Worm (Caenorhabditis elegans) whole organism, young adult: ENCODE data around the gene VC5.2.

Experiments
- B0019.2 ChIP-seq: fragments of 200-800 bp; sonication (Bioruptor generic); conservative IDR thresholded peaks from 2 replicates; pipeline ENCODE4 v1.3.6; 2022; ENCODE audit warnings: missing genetic modification reagents, missing genetic modification characterization, missing compliant biosample characterization
- F10E7.11 ChIP-seq: sonication (generic microtip); optimal IDR thresholded peaks from 2 replicates; lab custom pipeline; 2017; ENCODE audit warnings: mild to moderate bottlenecking, missing genetic modification characterization, moderate library complexity, missing compliant biosample characterization
- F37B4.10 ChIP-seq: fragments of 200-800 bp; sonication (Bioruptor generic); IDR thresholded peaks from 2 replicates; pipeline ENCODE4 v1.3.6; 2022; ENCODE audit warnings: missing genetic modification characterization, missing compliant biosample characterization
- F39B2.1 ChIP-seq: fragments of 200-800 bp; sonication (Bioruptor generic); IDR thresholded peaks from 2 replicates; pipeline ENCODE4 v1.3.6; 2022; ENCODE audit warnings: missing genetic modification reagents, missing genetic modification characterization, missing compliant biosample characterization
- K11D2.4 ChIP-seq: fragments of 200-800 bp; sonication (Bioruptor generic); IDR thresholded peaks from 2 replicates; pipeline ENCODE4 v1.3.6; 2022; ENCODE audit warnings: missing genetic modification reagents, missing genetic modification characterization, missing compliant biosample characterization
- T07F8.4 ChIP-seq: sonication (generic microtip); optimal IDR thresholded peaks from 2 replicates; lab custom pipeline; 2016; ENCODE audit warnings: mild to moderate bottlenecking, missing genetic modification characterization, moderate library complexity, missing compliant biosample characterization
- Y53G8AR.9 ChIP-seq: fragments of 200-800 bp; sonication (Bioruptor generic); conservative IDR thresholded peaks from 2 replicates; pipeline ENCODE4 v1.3.6; 2022; ENCODE audit warnings: missing genetic modification reagents, missing genetic modification characterization, missing compliant biosample characterization
- Y67H2A.10 ChIP-seq: fragments of 200-800 bp; sonication (Bioruptor generic); conservative IDR thresholded peaks from 2 replicates; pipeline ENCODE4 v1.3.6; 2022; ENCODE audit warnings: missing genetic modification reagents, missing genetic modification characterization, missing compliant biosample characterization
- atf-7 ChIP-seq: sonication (generic microtip); optimal IDR thresholded peaks from 2 replicates; lab custom pipeline; 2017; ENCODE audit warnings: mild to moderate bottlenecking, missing genetic modification characterization, missing compliant biosample characterization
- athp-1 ChIP-seq: sonication (generic microtip); optimal IDR thresholded peaks from 2 replicates; lab custom pipeline; 2017; ENCODE audit warnings: mild to moderate bottlenecking, missing genetic modification characterization, missing compliant biosample characterization
- attf-3 ChIP-seq: fragments of 200-800 bp; sonication (Bioruptor generic); conservative IDR thresholded peaks from 2 replicates; pipeline ENCODE4 v1.3.6; 2022; ENCODE audit warnings: missing genetic modification reagents, missing genetic modification characterization, missing compliant biosample characterization
- cebp-1 ChIP-seq, 2 experiments: fragments of 200-800 bp in 1 of 2; sonication (Bioruptor generic) in 1 of 2; sonication (generic microtip) in 1 of 2; IDR thresholded peaks in 1 of 2; optimal IDR thresholded peaks in 1 of 2; 2 replicates each; pipeline versions ENCODE4 v1.3.6 to Lab custom; 2017 to 2022; ENCODE audit warnings: missing compliant biosample characterization in 2 of 2, missing genetic modification characterization in 2 of 2, mild to moderate bottlenecking in 1 of 2, missing genetic modification reagents in 1 of 2, moderate library complexity in 1 of 2
- cebp-2 ChIP-seq: fragments of 200-800 bp; sonication (Bioruptor generic); IDR thresholded peaks from 2 replicates; pipeline ENCODE4 v1.3.6; 2022; ENCODE audit warnings: missing genetic modification characterization, missing compliant biosample characterization
- ceh-79 ChIP-seq: sonication (generic microtip); optimal IDR thresholded peaks from 2 replicates; lab custom pipeline; 2017; ENCODE audit warnings: mild to moderate bottlenecking, missing genetic modification characterization, missing compliant biosample characterization
- ceh-91 ChIP-seq: fragments of 200-800 bp; sonication (Bioruptor generic); IDR thresholded peaks from 2 replicates; pipeline ENCODE4 v1.3.6; 2022; ENCODE audit warnings: missing genetic modification reagents, missing genetic modification characterization, missing compliant biosample characterization
- chd-7 ChIP-seq: sonication (generic microtip); optimal IDR thresholded peaks from 2 replicates; lab custom pipeline; 2016; ENCODE audit warnings: mild to moderate bottlenecking, missing genetic modification characterization, moderate library complexity, missing compliant biosample characterization
- dox-1 ChIP-seq: fragments of 200-800 bp; sonication (Bioruptor generic); IDR thresholded peaks from 2 replicates; pipeline ENCODE4 v1.3.6; 2022; ENCODE audit warnings: missing genetic modification reagents, missing genetic modification characterization, missing compliant biosample characterization
- dpl-1 ChIP-seq: fragments of 150-350 bp; optimal IDR thresholded peaks from 2 replicates; lab custom pipeline; 2014; ENCODE audit warnings: missing biosample characterization, missing genetic modification reagents, missing genetic modification characterization
- egrh-3 ChIP-seq: fragments of 200-800 bp; sonication (Bioruptor generic); IDR thresholded peaks from 2 replicates; pipeline ENCODE4 v1.3.6; 2022; ENCODE audit warnings: missing genetic modification reagents, missing genetic modification characterization, missing compliant biosample characterization
- gei-17 ChIP-seq: fragments of 200-800 bp; sonication (Bioruptor generic); optimal IDR thresholded peaks from 2 replicates; lab custom pipeline; 2018; ENCODE audit warnings: mild to moderate bottlenecking, missing genetic modification characterization, missing compliant biosample characterization
- lag-1 ChIP-seq: fragments of 200-800 bp; sonication (Bioruptor generic); IDR thresholded peaks from 2 replicates; pipeline ENCODE4 v1.3.6; 2022; ENCODE audit warnings: missing genetic modification reagents, missing genetic modification characterization, missing compliant biosample characterization
- lin-40 ChIP-seq: sonication (generic microtip); optimal IDR thresholded peaks from 2 replicates; lab custom pipeline; 2016; ENCODE audit warnings: missing genetic modification characterization, mild to moderate bottlenecking, missing compliant biosample characterization, missing genotype, missing genetic modification reagents
- lir-1 ChIP-seq: fragments of 200-800 bp; sonication (Bioruptor generic); conservative IDR thresholded peaks from 2 replicates; pipeline ENCODE4 v1.3.6; 2022; ENCODE audit warnings: missing genetic modification reagents, missing genetic modification characterization, missing compliant biosample characterization
- madf-6 ChIP-seq: fragments of 200-800 bp; sonication (Bioruptor generic); IDR thresholded peaks from 2 replicates; pipeline ENCODE4 v1.3.6; 2022; ENCODE audit warnings: missing genetic modification reagents, missing genetic modification characterization, missing compliant biosample characterization
- mcd-1 ChIP-seq: fragments of 200-800 bp; sonication (Bioruptor generic); IDR thresholded peaks from 2 replicates; pipeline ENCODE4 v1.3.6; 2022; ENCODE audit warnings: missing genetic modification reagents, missing genetic modification characterization, missing compliant biosample characterization
- mel-28 ChIP-seq: sonication (generic microtip); optimal IDR thresholded peaks from 2 replicates; lab custom pipeline; 2016; ENCODE audit warnings: borderline replicate concordance, mild to moderate bottlenecking, missing genetic modification characterization, missing compliant biosample characterization
- nhr-120 ChIP-seq: fragments of 200-800 bp; sonication (Bioruptor generic); IDR thresholded peaks from 2 replicates; pipeline ENCODE4 v1.3.6; 2022; ENCODE audit warnings: missing genetic modification characterization, missing compliant biosample characterization
- nhr-179 ChIP-seq: sonication (generic microtip); optimal IDR thresholded peaks from 2 replicates; lab custom pipeline; 2016; ENCODE audit warnings: mild to moderate bottlenecking, missing genetic modification characterization, missing compliant biosample characterization
- nhr-27 ChIP-seq: fragments of 200-800 bp; sonication (Bioruptor generic); optimal IDR thresholded peaks from 2 replicates; lab custom pipeline; 2018; ENCODE audit warnings: mild to moderate bottlenecking, missing genetic modification characterization, moderate library complexity, missing compliant biosample characterization
- nhr-80 ChIP-seq: sonication (generic microtip); optimal IDR thresholded peaks from 2 replicates; lab custom pipeline; 2016; ENCODE audit warnings: missing genetic modification characterization, missing compliant biosample characterization
- pbrm-1 ChIP-seq: fragments of 200-800 bp; sonication (Bioruptor generic); IDR thresholded peaks from 2 replicates; pipeline ENCODE4 v1.3.6; 2022; ENCODE audit warnings: missing genetic modification reagents, missing genetic modification characterization, missing compliant biosample characterization
- rcor-1 ChIP-seq: fragments of 200-800 bp; sonication (Bioruptor generic); IDR thresholded peaks from 2 replicates; pipeline ENCODE4 v1.3.6; 2022; ENCODE audit warnings: missing genetic modification reagents, missing genetic modification characterization, missing compliant biosample characterization
- snpc-3.4 ChIP-seq: sonication (generic microtip); optimal IDR thresholded peaks from 2 replicates; lab custom pipeline; 2017; ENCODE audit warnings: missing genetic modification characterization, mild to moderate bottlenecking, missing compliant biosample characterization, antibody characterized with exemption, moderate library complexity, missing genotype, missing genetic modification reagents
- somi-1 ChIP-seq: fragments of 200-800 bp; sonication (Bioruptor generic); optimal IDR thresholded peaks from 2 replicates; lab custom pipeline; 2018; ENCODE audit warnings: mild to moderate bottlenecking, missing genetic modification characterization, missing compliant biosample characterization
- tbp1 ChIP-seq: fragments of 200-800 bp; sonication (Bioruptor generic); optimal IDR thresholded peaks from 2 replicates; lab custom pipeline; 2018; ENCODE audit warnings: mild to moderate bottlenecking, missing genetic modification characterization, missing compliant biosample characterization
- tlf-1 ChIP-seq: fragments of 200-800 bp; sonication (Bioruptor generic); optimal IDR thresholded peaks from 2 replicates; lab custom pipeline; 2018; ENCODE audit warnings: mild to moderate bottlenecking, missing genetic modification characterization, missing compliant biosample characterization
- unc-62 ChIP-seq: fragments of 150-350 bp; optimal IDR thresholded peaks from 2 replicates; lab custom pipeline; 2014; ENCODE audit warnings: missing biosample characterization, missing genetic modification reagents, missing genetic modification characterization
- ztf-18 ChIP-seq: sonication (generic microtip); optimal IDR thresholded peaks from 2 replicates; lab custom pipeline; 2016; ENCODE audit warnings: missing genotype, mild to moderate bottlenecking, missing genetic modification characterization, missing compliant biosample characterization
- ztf-25 ChIP-seq: fragments of 200-800 bp; sonication (Bioruptor generic); IDR thresholded peaks from 2 replicates; pipeline ENCODE4 v1.3.6; 2022; ENCODE audit warnings: missing genetic modification reagents, missing genetic modification characterization, missing compliant biosample characterization

Gene VC5.2

DNA sequence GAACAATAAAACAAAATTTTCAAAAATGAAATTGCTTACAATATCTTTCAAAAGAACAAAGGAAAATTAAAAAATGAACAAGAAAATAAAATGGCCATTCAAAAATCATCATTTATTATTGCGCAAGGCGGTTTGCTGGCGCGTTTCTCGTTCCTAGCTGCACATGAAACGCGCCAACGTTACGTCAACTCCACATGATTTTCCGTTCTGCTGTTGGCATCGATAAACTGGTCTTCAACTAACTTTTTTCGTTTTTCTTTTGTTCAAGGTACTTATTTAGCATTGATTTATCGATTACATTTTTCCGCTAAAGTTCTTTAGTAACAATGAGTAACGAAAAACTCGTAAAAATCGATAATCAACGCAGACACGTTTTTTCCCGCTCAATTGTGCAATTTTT, 25.4 kb upstream of the VC5.2 start, which contains the start of the genes Y57E12AL.6 and Y57E12AL.1 (continued):
- TF ChIP-seq T07F8.4 (tag; lab: Kevin White, UChicago) (no peak), gei-17 (GFP tag; lab: Kevin White, UChicago) (peak; percentile 35), ceh-91 (no peak), nhr-179 (tag; lab: Kevin White, UChicago) (no peak), dox-1 (GFP tag; lab: Robert Waterston, UW) (peak; percentile 87), tbp1 (peak; percentile 46), mcd-1 (GFP tag; lab: Robert Waterston, UW) (peak; percentile 80), egrh-3 (no peak), atf-7 (tag; lab: Kevin White, UChicago) (peak; percentile 33), ztf-25 (no peak), snpc-3.4 (tag; lab: Kevin White, UChicago) (peak; percentile 89), somi-1 (GFP tag; lab: Kevin White, UChicago) (peak; percentile 66), lag-1 (GFP tag; lab: Robert Waterston, UW) (no peak), rcor-1 (GFP tag; lab: Robert Waterston, UW) (peak; percentile 43; the same call in 1 of the 2 replicates), F39B2.1 (GFP tag; lab: Robert Waterston, UW) (no peak), unc-62 (GFP tag; lab: Kevin White, UChicago) (no peak), lir-1 (GFP tag; lab: Robert Waterston, UW) (0 out of 2 replicates have a peak, but pooled peaks have one; percentile 24), nhr-27 (tag; lab: Kevin White, UChicago) (no peak), mel-28 (tag; lab: Kevin White, UChicago) (peak; percentile 16), chd-7 (tag; lab: Kevin White, UChicago) (no peak), nhr-120 (GFP tag; lab: Robert Waterston, UW) (no peak), tlf-1 (GFP tag; lab: Kevin White, UChicago) (peak; percentile 59), Y67H2A.10 (GFP tag; lab: Robert Waterston, UW) (0 out of 2 replicates have a peak, but pooled peaks have one; percentile 19), Y53G8AR.9 (GFP tag; lab: Robert Waterston, UW) (peak; percentile 70; the same call in 1 of the 2 replicates), F37B4.10 (GFP tag; lab: Robert Waterston, UW) (no peak), F10E7.11 (no peak), athp-1 (tag; lab: Kevin White, UChicago) (peak; percentile 33), ztf-18 (tag; lab: Kevin White, UChicago) (peak; percentile 98), cebp-2 (GFP tag; lab: Robert Waterston, UW) (no peak), K11D2.4 (GFP tag; lab: Robert Waterston, UW) (peak; percentile 78), ceh-79 (tag; lab: Kevin White, UChicago) (no peak), madf-6 (GFP tag; lab: Robert Waterston, UW) (peak; percentile 69), lin-40 (tag; lab: Kevin White, UChicago) (peak; percentile 87), dpl-1 (peak; percentile 45), pbrm-1 (GFP tag; lab: Robert Waterston, UW) (peak; percentile 46; the same call in 1 of the 2 replicates), nhr-80 (tag; lab: Kevin White, UChicago) (peak; percentile 63), B0019.2 (GFP tag; lab: Robert Waterston, UW) (no peak), cebp-1 (GFP tag; IDR thresholded peaks at IDR 0.05; lab: Robert Waterston, UW) (0 out of 2 replicates have a peak, but pooled peaks have one; percentile 37), cebp-1 (tag; optimal IDR thresholded peaks at IDR 0.05; lab: Kevin White, UChicago) (peak; percentile 85), attf-3 (GFP tag; lab: Robert Waterston, UW) (peak; percentile 51; the same call in 1 of the 2 replicates)
